Worm (Caenorhabditis elegans) whole organism, midembryonic: Measurements from ENCODE around the gene lelo-1.

Experiments used
- flt-1 ChIP-seq: fragments of 200-800 bp; sonication (Bioruptor generic); IDR thresholded peaks from 2 replicates; pipeline ENCODE4 v1.3.6; 2022; ENCODE audit warnings: missing genetic modification characterization, missing compliant biosample characterization
- tab-1 ChIP-seq: fragments of 200-800 bp; sonication (Bioruptor generic); IDR thresholded peaks from 2 replicates; pipeline ENCODE4 v1.3.6; 2022; ENCODE audit warnings: missing genetic modification characterization, missing compliant biosample characterization
- ztf-23 ChIP-seq: fragments of 200-800 bp; sonication (Bioruptor generic); IDR thresholded peaks from 2 replicates; pipeline ENCODE4 v1.3.6; 2022; ENCODE audit warnings: missing genetic modification reagents, missing genetic modification characterization, missing compliant biosample characterization

DNA sequence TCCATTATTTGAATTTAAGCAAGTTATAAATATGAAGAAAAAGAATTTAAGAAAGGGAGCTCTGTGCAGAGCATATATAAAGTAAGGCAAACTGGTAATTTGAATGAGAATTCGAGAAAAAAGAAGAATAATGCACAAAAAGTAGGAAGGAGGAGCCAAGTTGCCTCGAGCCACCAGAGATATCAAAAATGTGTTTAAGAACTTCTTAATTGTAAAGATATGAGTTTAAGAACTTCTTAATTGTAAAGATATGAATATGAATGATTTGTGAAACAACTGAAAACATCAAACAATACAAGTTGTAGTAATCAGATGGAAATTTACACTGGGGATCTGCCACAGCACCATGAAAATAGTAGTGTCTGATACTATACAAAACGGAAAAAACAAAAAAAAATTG, 40.7 kb downstream of the lelo-1 start, which contains the start of gene F13H8.6:
- TF ChIP-seq flt-1 (GFP tag; lab: Robert Waterston, UW) (no peak), ztf-23 (GFP tag; lab: Robert Waterston, UW) (no peak), tab-1 (GFP tag; lab: Robert Waterston, UW) (no peak)
